Worm (Caenorhabditis elegans): ENCODE measurements around the gene set-2.

Gene set-2

DNA sequence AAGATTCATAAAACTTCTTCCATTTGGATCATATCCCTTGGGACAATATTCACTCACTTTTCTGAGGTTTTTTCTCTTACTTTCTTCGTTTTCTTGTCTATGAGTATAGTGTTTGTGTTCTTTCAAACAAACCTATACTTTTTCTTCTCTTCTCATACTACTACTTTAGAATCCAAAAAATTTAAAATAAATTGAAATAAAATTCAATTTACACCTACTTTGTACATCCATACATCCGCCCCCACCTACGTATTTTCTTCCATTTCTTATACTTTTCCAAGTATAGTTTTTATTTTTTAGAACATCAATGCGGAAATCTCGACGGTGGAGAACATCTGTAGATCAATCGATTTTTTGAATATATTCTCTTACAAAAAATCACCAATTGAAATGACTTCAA, 35.3 kb upstream of the set-2 start, which contains the start of gene nca-2:
Gene nca-2, plus strand, starts transcription at position 301 of the 400 bp plus-strand sequence.
- TF ChIP-seq unc-30 (tag; optimal IDR thresholded peaks at IDR 0.05) (no peak), efl-1 (optimal IDR thresholded peaks at IDR 0.05) (no peak), efl-1 (GFP tag; optimal IDR thresholded peaks at IDR 0.05 in 1 of 2) (no peak), jun-1 (tag; optimal IDR thresholded peaks at IDR 0.05) (no peak), lin-14 (GFP tag; optimal IDR thresholded peaks at IDR 0.05) (no peak), pqm-1 (tag; optimal IDR thresholded peaks at IDR 0.05) (no peak), xbp-1 (tag; optimal IDR thresholded peaks at IDR 0.05) (no peak), aha-1 (tag; optimal IDR thresholded peaks at IDR 0.05) (no peak), lin-35 (GFP tag; optimal IDR thresholded peaks at IDR 0.05) (no peak)

DNA sequence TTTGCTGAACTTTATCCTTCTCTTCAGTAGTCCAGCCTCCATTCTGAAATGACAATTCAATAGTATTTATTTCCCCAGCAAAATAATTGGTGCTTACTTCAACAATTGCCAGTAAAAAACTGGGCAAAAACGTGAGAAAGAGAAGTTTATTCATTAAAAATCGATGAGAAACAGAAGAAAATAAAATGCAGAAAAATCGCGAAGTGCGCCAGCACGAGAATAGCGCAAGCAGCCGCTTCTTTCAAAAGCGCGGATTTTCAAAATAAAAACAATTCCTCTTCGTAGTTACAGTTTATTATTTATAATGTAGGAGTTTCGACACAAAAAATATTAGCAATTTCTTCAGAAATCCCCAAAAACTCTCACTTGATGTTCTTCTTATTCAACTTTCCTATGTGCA, 32.9 kb upstream of the set-2 start, which contains the start of gene C27F2.9:
Gene C27F2.9, minus strand, starts transcription at position 159 of the 400 bp plus-strand sequence.
- TF ChIP-seq aha-1 (tag; optimal IDR thresholded peaks at IDR 0.05) (peak; percentile 56), mef-2 (tag; optimal IDR thresholded peaks at IDR 0.05) (peak; percentile 5), ztf-4 (tag; optimal IDR thresholded peaks at IDR 0.05) (peak; percentile 61), efl-3 (GFP tag; optimal IDR thresholded peaks at IDR 0.05) (peak; percentile 19), unc-30 (tag; optimal IDR thresholded peaks at IDR 0.05) (no peak), ceh-63 (GFP tag; optimal IDR thresholded peaks at IDR 0.05) (no peak), grh-1 (GFP tag; IDR thresholded peaks at IDR 0.05) (peak; percentile 85), irx-1 (tag; optimal IDR thresholded peaks at IDR 0.05) (peak; percentile 90), nhr-47 (tag; optimal IDR thresholded peaks at IDR 0.05) (peak; percentile 95), nhr-28 (tag; optimal IDR thresholded peaks at IDR 0.05) (no peak), tbx-2 (tag; optimal IDR thresholded peaks at IDR 0.05) (peak; percentile 93), nhr-237 (tag; optimal IDR thresholded peaks at IDR 0.05) (peak; percentile 84), fos-1 (tag; optimal IDR thresholded peaks at IDR 0.05) (peak; percentile 80), lin-39 (tag; optimal IDR thresholded peaks at IDR 0.05) (peak; percentile 86), zag-1 (tag; optimal IDR thresholded peaks at IDR 0.05) (peak; percentile 18), ztf-11 (tag; optimal IDR thresholded peaks at IDR 0.05) (peak in 1 of 2 experiments; percentile 83), fkh-10 (GFP tag; optimal IDR thresholded peaks at IDR 0.05) (peak; percentile 73), nhr-19 (GFP tag; conservative IDR thresholded peaks at IDR 0.05) (peak; percentile 91), rnt-1 (tag; optimal IDR thresholded peaks at IDR 0.05) (peak; percentile 96), sox-4 (tag; optimal IDR thresholded peaks at IDR 0.05) (peak; percentile 82), lin-14 (GFP tag; optimal IDR thresholded peaks at IDR 0.05) (peak; percentile 88), ceh-8 (GFP tag; optimal IDR thresholded peaks at IDR 0.05) (peak; percentile 84), vab-15 (tag; optimal IDR thresholded peaks at IDR 0.05) (no peak), tlp-1 (tag; optimal IDR thresholded peaks at IDR 0.05) (no peak), nhr-71 (tag; optimal IDR thresholded peaks at IDR 0.05) (peak; percentile 95), fkh-8 (tag; optimal IDR thresholded peaks at IDR 0.05) (peak; percentile 84), C04F5.9 (tag; optimal IDR thresholded peaks at IDR 0.05) (peak; percentile 87), egl-13 (tag; optimal IDR thresholded peaks at IDR 0.05) (peak; percentile 84), nhr-85 (tag) (peak; percentile 93), nhr-20 (tag; optimal IDR thresholded peaks at IDR 0.05) (peak; percentile 91), unc-62 (GFP tag; optimal IDR thresholded peaks at IDR 0.05) (no peak), nhr-76 (tag; optimal IDR thresholded peaks at IDR 0.05) (no peak), aly-2 (tag; optimal IDR thresholded peaks at IDR 0.05) (peak; percentile 85), hlh-4 (tag; optimal IDR thresholded peaks at IDR 0.05) (no peak), lsy-2 (tag; optimal IDR thresholded peaks at IDR 0.05) (peak; percentile 94), alr-1 (tag; optimal IDR thresholded peaks at IDR 0.05; ENCODE audit: borderline replicate concordance) (no peak), sup-37 (GFP tag; optimal IDR thresholded peaks at IDR 0.05) (peak; percentile 81), efl-1 (optimal IDR thresholded peaks at IDR 0.05) (peak; percentile 98 to 99), efl-1 (GFP tag; optimal IDR thresholded peaks at IDR 0.05 in 1 of 2) (peak; percentile 99 to 100), pag-3 (tag; optimal IDR thresholded peaks at IDR 0.05; ENCODE audit: borderline replicate concordance, insufficient read depth) (peak; percentile 67), egl-27 (tag; optimal IDR thresholded peaks at IDR 0.05) (no peak), nhr-11 (tag; optimal IDR thresholded peaks at IDR 0.05) (peak; percentile 90), nhr-90 (tag; optimal IDR thresholded peaks at IDR 0.05; ENCODE audit: poor library complexity) (peak; percentile 94), ceh-82 (tag; optimal IDR thresholded peaks at IDR 0.05) (peak; percentile 89 to 94 (median 93)), lin-13 (GFP tag; optimal IDR thresholded peaks at IDR 0.05) (peak; percentile 71), ets-5 (GFP tag; IDR thresholded peaks at IDR 0.05) (no peak), unc-98 (GFP tag; IDR thresholded peaks at IDR 0.05) (no peak)

Measured in whole organism, L1 larva.